Fruit fly (Drosophila melanogaster) whole organism, embryonic: ENCODE measurements around the gene CG11723.
A peak's percentile ranks its signal among the peaks of the same experiment; 100 is the strongest.

Experiments used
- Awh ChIP-seq: fragments of 200-800 bp; sonication (Bioruptor generic); IDR thresholded peaks from 2 replicates; pipeline ENCODE4, ENCODE4 v1.3.6; 2022; ENCODE audit warnings: missing biosample characterization, missing genetic modification characterization
- Blimp-1 ChIP-seq: fragments of 200-800 bp; sonication (Bioruptor generic); optimal IDR thresholded peaks from 3 replicates; lab custom pipeline; 2018; ENCODE audit warnings: missing biosample characterization, missing genetic modification characterization, mild to moderate bottlenecking, moderate library complexity, missing genetic modification reagents
- CG10543 ChIP-seq: fragments of 200-800 bp; sonication (Bioruptor generic); optimal IDR thresholded peaks from 3 replicates; lab custom pipeline; 2017; ENCODE audit warnings: missing biosample characterization, mild to moderate bottlenecking, missing genetic modification characterization, moderate library complexity
- CG11085 ChIP-seq: fragments of 200-800 bp; sonication (Bioruptor generic); IDR thresholded peaks from 2 replicates; pipeline ENCODE4 v1.3.6; 2022; ENCODE audit warnings: missing biosample characterization, missing genetic modification characterization
- CG12299 ChIP-seq: fragments of 200-800 bp; sonication (Bioruptor generic); optimal IDR thresholded peaks from 2 replicates; lab custom pipeline; 2018; ENCODE audit warnings: missing biosample characterization, mild to moderate bottlenecking, missing genetic modification characterization
- CG1233 ChIP-seq: fragments of 200-800 bp; sonication (Bioruptor generic); optimal IDR thresholded peaks from 4 replicates; lab custom pipeline; 2018; ENCODE audit warnings: missing biosample characterization, mild to moderate bottlenecking, missing genetic modification characterization
- CG12659 ChIP-seq: fragments of 200-800 bp; sonication (Bioruptor generic); optimal IDR thresholded peaks from 3 replicates; lab custom pipeline; 2017; ENCODE audit warnings: mild to moderate bottlenecking, missing biosample characterization, missing genetic modification reagents, missing genetic modification characterization
- CG17186 ChIP-seq: fragments of 200-800 bp; sonication (Bioruptor generic); optimal IDR thresholded peaks from 3 replicates; lab custom pipeline; 2017; ENCODE audit warnings: missing biosample characterization, missing genetic modification reagents, missing genetic modification characterization
- CG17802 ChIP-seq: fragments of 200-800 bp; sonication (Bioruptor generic); optimal IDR thresholded peaks from 2 replicates; lab custom pipeline; 2018; ENCODE audit warnings: missing biosample characterization, mild to moderate bottlenecking, missing genetic modification characterization, moderate library complexity
- CG18764 ChIP-seq: fragments of 200-800 bp; sonication (Bioruptor generic); optimal IDR thresholded peaks from 3 replicates; lab custom pipeline; 2016; ENCODE audit warnings: missing biosample characterization, missing genetic modification characterization
- CG2120 ChIP-seq: fragments of 200-800 bp; sonication (Bioruptor generic); optimal IDR thresholded peaks from 3 replicates; lab custom pipeline; 2016; ENCODE audit warnings: missing biosample characterization, missing genetic modification characterization
- CG31224 ChIP-seq: fragments of 200-800 bp; sonication (Bioruptor generic); IDR thresholded peaks from 2 replicates; pipeline ENCODE4 v1.3.6; 2022; ENCODE audit warnings: missing biosample characterization, missing genetic modification characterization
- CG3407 ChIP-seq: fragments of 200-800 bp; sonication (Bioruptor generic); optimal IDR thresholded peaks from 2 replicates; lab custom pipeline; 2018; ENCODE audit warnings: missing biosample characterization, mild to moderate bottlenecking, missing genetic modification characterization
- CG3995 ChIP-seq: fragments of 200-800 bp; sonication (Bioruptor generic); optimal IDR thresholded peaks from 3 replicates; lab custom pipeline; 2016; ENCODE audit warnings: missing biosample characterization, missing genetic modification characterization
- CG4707 ChIP-seq: fragments of 200-800 bp; sonication (Bioruptor generic); optimal IDR thresholded peaks from 2 replicates; lab custom pipeline; 2018; ENCODE audit warnings: missing biosample characterization, mild to moderate bottlenecking, missing genetic modification characterization, moderate library complexity
- CG6765 ChIP-seq: fragments of 200-800 bp; sonication (Bioruptor generic); optimal IDR thresholded peaks from 3 replicates; lab custom pipeline; 2017; ENCODE audit warnings: missing biosample characterization, mild to moderate bottlenecking, missing genetic modification characterization
- CG6854 ChIP-seq: fragments of 200-800 bp; sonication (Bioruptor generic); optimal IDR thresholded peaks from 3 replicates; lab custom pipeline; 2017; ENCODE audit warnings: missing biosample characterization, mild to moderate bottlenecking, missing genetic modification characterization
- CG8281 ChIP-seq: fragments of 200-800 bp; sonication (Bioruptor generic); optimal IDR thresholded peaks from 2 replicates; lab custom pipeline; 2018; ENCODE audit warnings: missing biosample characterization, mild to moderate bottlenecking, missing genetic modification characterization, moderate library complexity
- CG8924 ChIP-seq: fragments of 200-800 bp; optimal IDR thresholded peaks from 3 replicates; lab custom pipeline; 2019; ENCODE audit warnings: missing biosample characterization, mild to moderate bottlenecking, missing genetic modification characterization, moderate library complexity
- Doc2 ChIP-seq: fragments of 200-800 bp; sonication (Bioruptor generic); IDR thresholded peaks from 2 replicates; pipeline ENCODE4 v1.3.6; 2022; ENCODE audit warnings: missing biosample characterization, missing genetic modification characterization
- Eip74EF ChIP-seq, 2 experiments: fragments of 200-800 bp in 1 of 2; fragments of >200 bp in 1 of 2; sonication (Bioruptor generic) in 1 of 2; optimal IDR thresholded peaks; 2 replicates each; lab custom pipeline; 2017 to 2019; ENCODE audit warnings: missing biosample characterization in 2 of 2, missing genetic modification characterization in 2 of 2, mild to moderate bottlenecking in 1 of 2, moderate library complexity in 1 of 2
- Hsf ChIP-seq: fragments of 200-800 bp; sonication (Bioruptor generic); optimal IDR thresholded peaks from 3 replicates; lab custom pipeline; 2016; ENCODE audit warnings: missing biosample characterization, missing genetic modification characterization
- Lhr ChIP-seq: fragments of 200-800 bp; sonication (Bioruptor generic); optimal IDR thresholded peaks from 3 replicates; lab custom pipeline; 2017; ENCODE audit warnings: mild to moderate bottlenecking, missing biosample characterization, missing genetic modification reagents, missing genetic modification characterization
- NC2α ChIP-seq: fragments of 200-800 bp; sonication (Bioruptor generic); optimal IDR thresholded peaks from 2 replicates; lab custom pipeline; 2016; ENCODE audit warnings: missing biosample characterization, missing genetic modification characterization
- Six4 ChIP-seq: fragments of 200-800 bp; sonication (Bioruptor generic); optimal IDR thresholded peaks from 2 replicates; lab custom pipeline; 2016; ENCODE audit warnings: missing biosample characterization, missing genetic modification characterization
- Stat92E ChIP-seq, 3 experiments: fragments of >200 bp in 2 of 3; fragments of 200-800 bp in 1 of 3; sonication (Bioruptor generic) in 1 of 3; optimal IDR thresholded peaks; 2 replicates each; lab custom pipeline; 2017 to 2019; ENCODE audit warnings: missing biosample characterization in 3 of 3, missing genetic modification characterization in 3 of 3, mild to moderate bottlenecking in 1 of 3, moderate library complexity in 1 of 3
- Taf1 ChIP-seq: fragments of 200-800 bp; sonication (Bioruptor generic); IDR thresholded peaks from 2 replicates; pipeline ENCODE4 v1.3.6; 2022; ENCODE audit warnings: missing biosample characterization, missing genetic modification characterization
- Usf ChIP-seq: fragments of 200-800 bp; sonication (Bioruptor generic); optimal IDR thresholded peaks from 2 replicates; lab custom pipeline; 2017; ENCODE audit warnings: missing genotype, missing biosample characterization, missing genetic modification characterization
- abd-A ChIP-seq: fragments of 200-800 bp; sonication (Bioruptor generic); optimal IDR thresholded peaks from 3 replicates; lab custom pipeline; 2019; ENCODE audit warnings: missing biosample characterization, mild to moderate bottlenecking, missing genetic modification characterization, moderate library complexity
- al ChIP-seq: fragments of 200-800 bp; sonication (Bioruptor generic); IDR thresholded peaks from 2 replicates; pipeline ENCODE4 v1.3.6; 2022; ENCODE audit warnings: missing biosample characterization, missing genetic modification characterization
- amos ChIP-seq: fragments of 200-800 bp; sonication (Bioruptor generic); IDR thresholded peaks from 2 replicates; pipeline ENCODE4 v1.3.6; 2022; ENCODE audit warnings: missing biosample characterization, missing genetic modification characterization; ENCODE audit not compliant: partially characterized antibody
- ash1 ChIP-seq: fragments of 200-800 bp; sonication (Bioruptor generic); optimal IDR thresholded peaks from 2 replicates; lab custom pipeline; 2018; ENCODE audit warnings: missing biosample characterization, mild to moderate bottlenecking, missing genetic modification characterization
- dimm ChIP-seq: fragments of 200-800 bp; sonication (Bioruptor generic); IDR thresholded peaks from 2 replicates; pipeline ENCODE4 v1.3.6; 2022; ENCODE audit warnings: missing biosample characterization, missing genetic modification characterization
- dm ChIP-seq: fragments of 200-800 bp; sonication (Bioruptor generic); optimal IDR thresholded peaks from 3 replicates; lab custom pipeline; 2016; ENCODE audit warnings: missing biosample characterization, missing genetic modification characterization
- en ChIP-seq: fragments of 200-800 bp; sonication (Bioruptor generic); optimal IDR thresholded peaks from 2 replicates; lab custom pipeline; 2016; ENCODE audit warnings: missing biosample characterization, missing genetic modification characterization
- exex ChIP-seq: fragments of 200-800 bp; sonication (Bioruptor generic); optimal IDR thresholded peaks from 4 replicates; lab custom pipeline; 2018; ENCODE audit warnings: missing biosample characterization, mild to moderate bottlenecking, missing genetic modification characterization, moderate library complexity
- fu2 ChIP-seq: fragments of 200-800 bp; sonication (Bioruptor generic); optimal IDR thresholded peaks from 2 replicates; lab custom pipeline; 2016; ENCODE audit warnings: missing biosample characterization, missing genetic modification characterization
- jigr1 ChIP-seq: fragments of 200-800 bp; sonication (Bioruptor generic); IDR thresholded peaks from 3 replicates; pipeline ENCODE4 v1.3.6; 2022; ENCODE audit warnings: missing biosample characterization, missing genetic modification characterization
- lbe ChIP-seq: fragments of 200-800 bp; sonication (Bioruptor generic); optimal IDR thresholded peaks from 2 replicates; lab custom pipeline; 2016; ENCODE audit warnings: missing biosample characterization, mild to moderate bottlenecking, missing genetic modification characterization
- nmo ChIP-seq: fragments of 200-800 bp; sonication (Bioruptor generic); optimal IDR thresholded peaks from 2 replicates; lab custom pipeline; 2018; ENCODE audit warnings: missing biosample characterization, mild to moderate bottlenecking, missing genetic modification characterization, moderate library complexity
- pfk ChIP-seq: fragments of 200-800 bp; sonication (Bioruptor generic); optimal IDR thresholded peaks from 2 replicates; lab custom pipeline; 2018; ENCODE audit warnings: missing biosample characterization, mild to moderate bottlenecking, missing genetic modification characterization, moderate library complexity
- run ChIP-seq: fragments of 200-800 bp; sonication (Bioruptor generic); optimal IDR thresholded peaks from 3 replicates; lab custom pipeline; 2018; ENCODE audit warnings: missing biosample characterization, mild to moderate bottlenecking, missing genetic modification characterization
- scrt ChIP-seq: fragments of 200-800 bp; sonication (Bioruptor generic); optimal IDR thresholded peaks from 2 replicates; lab custom pipeline; 2018; ENCODE audit warnings: missing biosample characterization, mild to moderate bottlenecking, missing genetic modification characterization, moderate library complexity
- shn ChIP-seq: fragments of 200-800 bp; sonication (Bioruptor generic); optimal IDR thresholded peaks from 3 replicates; lab custom pipeline; 2016; ENCODE audit warnings: missing biosample characterization, missing genetic modification characterization
- sqz ChIP-seq: fragments of 200-800 bp; sonication (Bioruptor generic); optimal IDR thresholded peaks from 3 replicates; lab custom pipeline; 2018; ENCODE audit warnings: missing biosample characterization, mild to moderate bottlenecking, missing genetic modification characterization
- tap ChIP-seq: fragments of 200-800 bp; optimal IDR thresholded peaks from 3 replicates; lab custom pipeline; 2019; ENCODE audit warnings: missing biosample characterization, mild to moderate bottlenecking, missing genetic modification characterization, moderate library complexity
- trem ChIP-seq: fragments of 200-800 bp; optimal IDR thresholded peaks from 3 replicates; lab custom pipeline; 2019; ENCODE audit warnings: missing biosample characterization, mild to moderate bottlenecking, missing genetic modification characterization, moderate library complexity
- twi ChIP-seq: fragments of 200-800 bp; optimal IDR thresholded peaks from 2 replicates; lab custom pipeline; 2019; ENCODE audit warnings: missing biosample characterization, mild to moderate bottlenecking, missing genetic modification characterization, moderate library complexity
- vfl ChIP-seq: fragments of 200-800 bp; sonication (Bioruptor generic); optimal IDR thresholded peaks from 2 replicates; lab custom pipeline; 2016; ENCODE audit warnings: missing biosample characterization, missing genetic modification characterization

Gene CG11723

dm6 chr2L:2164520-2165237 lies 17.6 kb upstream of the CG11723 start (continued):
- TF ChIP-seq Lhr: peak; percentile 22
- TF ChIP-seq amos (GFP tag; lab: Robert Waterston, UW): no peak
- TF ChIP-seq Awh (GFP tag; lab: Robert Waterston, UW): peak; percentile 63
- no peak for TF ChIP-seq CG6765 (GFP tag; lab: Kevin White, UChicago)
- TF ChIP-seq Blimp-1 (GFP tag; lab: Kevin White, UChicago): peak; percentile 63
- TF ChIP-seq Stat92E (GFP tag; optimal IDR thresholded peaks at IDR 0.05; lab: Kevin White, UChicago): peak in 1 of 3 experiments; percentile 94
- no peak for TF ChIP-seq CG3995 (GFP tag; lab: Kevin White, UChicago)
- TF ChIP-seq nmo (GFP tag; lab: Kevin White, UChicago): peak; percentile 83
- peak; percentile 45 for TF ChIP-seq CG17802
- peak; percentile 71 for TF ChIP-seq dm (GFP tag; lab: Kevin White, UChicago)
- no peak for TF ChIP-seq ash1
- TF ChIP-seq CG3407 (GFP tag; lab: Kevin White, UChicago): peak; percentile 10
- no peak for TF ChIP-seq pfk (GFP tag; lab: Kevin White, UChicago)
- TF ChIP-seq vfl (GFP tag; lab: Kevin White, UChicago): peak; percentile 71
- peak; percentile 80 for TF ChIP-seq CG8924 (tag; lab: Kevin White, UChicago)
- no peak for TF ChIP-seq CG8281
- TF ChIP-seq fu2 (GFP tag; lab: Kevin White, UChicago): no peak
- no peak for TF ChIP-seq abd-A (tag; lab: Kevin White, UChicago)
- 0 out of 2 replicates have a peak, but pooled peaks have one; percentile 19 for TF ChIP-seq CG31224 (GFP tag; lab: Robert Waterston, UW)
- peak; percentile 15 for TF ChIP-seq CG4707 (GFP tag; lab: Kevin White, UChicago)
- no peak for TF ChIP-seq CG12299
- TF ChIP-seq CG18764: peak; percentile 50
- peak; percentile 72 for TF ChIP-seq NC2α (GFP tag; lab: Kevin White, UChicago)
- no peak for TF ChIP-seq al (GFP tag; lab: Robert Waterston, UW)
- peak; percentile 35 for TF ChIP-seq en (GFP tag; lab: Kevin White, UChicago)
- TF ChIP-seq scrt (GFP tag; lab: Kevin White, UChicago): no peak
- peak; percentile 46 for TF ChIP-seq shn (GFP tag; lab: Kevin White, UChicago)
- TF ChIP-seq tap (tag; lab: Kevin White, UChicago): peak; percentile 38
- TF ChIP-seq Taf1 (GFP tag; lab: Robert Waterston, UW): no peak
- no peak for TF ChIP-seq CG2120
- no peak for TF ChIP-seq run (tag; lab: Kevin White, UChicago)
- peak; percentile 19 for TF ChIP-seq CG17186
- no peak for TF ChIP-seq dimm (GFP tag; lab: Robert Waterston, UW)
- peak; percentile 56 for TF ChIP-seq Hsf (GFP tag; lab: Kevin White, UChicago)
- TF ChIP-seq CG6854: no peak
- no peak for TF ChIP-seq exex (tag; lab: Kevin White, UChicago)
- peak; percentile 51 for TF ChIP-seq sqz (GFP tag; lab: Kevin White, UChicago)
- no peak for TF ChIP-seq Doc2 (GFP tag; lab: Robert Waterston, UW)
- TF ChIP-seq lbe (GFP tag; lab: Kevin White, UChicago): peak; percentile 95
- peak; percentile 78 for TF ChIP-seq trem (tag; lab: Kevin White, UChicago)
- peak in 1 of 2 experiments; percentile 7 for TF ChIP-seq Eip74EF (GFP tag; optimal IDR thresholded peaks at IDR 0.05; lab: Kevin White, UChicago)
- TF ChIP-seq jigr1 (GFP tag; lab: Robert Waterston, UW): no peak
- peak; percentile 89 for TF ChIP-seq twi
- peak; percentile 60 for TF ChIP-seq Six4 (GFP tag; lab: Kevin White, UChicago)
- peak; percentile 43 for TF ChIP-seq CG1233 (GFP tag; lab: Kevin White, UChicago)
- peak; percentile 69 for TF ChIP-seq Usf (GFP tag; lab: Kevin White, UChicago)
- no peak for TF ChIP-seq CG12659 (GFP tag; lab: Kevin White, UChicago)
- no peak for TF ChIP-seq CG11085 (GFP tag; lab: Robert Waterston, UW)
- no peak for TF ChIP-seq CG10543 (GFP tag; lab: Kevin White, UChicago)
